Worm (Caenorhabditis elegans) whole organism, L4 larva: ENCODE measurements around the gene phyh-1.

Experiments used
- Y105C5A.15 ChIP-seq: fragments of 200-800 bp; sonication (Bioruptor generic); IDR thresholded peaks from 2 replicates; pipeline ENCODE4 v1.3.6; 2022; ENCODE audit warnings: missing genetic modification characterization, missing compliant biosample characterization
- Y48G9A.11 ChIP-seq: fragments of 200-800 bp; sonication (Bioruptor generic); IDR thresholded peaks from 2 replicates; pipeline ENCODE4 v1.3.6; 2022; ENCODE audit warnings: missing genetic modification reagents, missing genetic modification characterization, missing compliant biosample characterization
- Y5F2A.4 ChIP-seq: fragments of 200-800 bp; sonication (Bioruptor generic); optimal IDR thresholded peaks from 2 replicates; lab custom pipeline; 2018; ENCODE audit warnings: mild to moderate bottlenecking, missing genetic modification characterization, missing compliant biosample characterization
- ZK546.5 ChIP-seq, 2 experiments: sonication (generic microtip); optimal IDR thresholded peaks; 2 replicates each; lab custom pipeline; 2017; ENCODE audit warnings: missing biosample characterization in 2 of 2, missing genetic modification characterization in 2 of 2
- aha-1 ChIP-seq: fragments of 150-350 bp; peaks from one replicate; lab custom pipeline; 2014; ENCODE audit warnings: missing biosample characterization, missing genetic modification characterization
- ama-1 ChIP-seq: fragments of 150-350 bp; optimal IDR thresholded peaks from 2 replicates; lab custom pipeline; 2014; ENCODE audit warnings: inconsistent platforms, mixed read lengths
- attf-4 ChIP-seq: sonication (generic microtip); optimal IDR thresholded peaks from 3 replicates; lab custom pipeline; 2017; ENCODE audit warnings: missing biosample characterization, missing genetic modification characterization
- ceh-20 ChIP-seq: fragments of 200-800 bp; sonication (Bioruptor generic); IDR thresholded peaks from 2 replicates; pipeline ENCODE4 v1.3.6; 2022; ENCODE audit warnings: missing genetic modification reagents, missing genetic modification characterization, missing compliant biosample characterization
- ces-1 ChIP-seq: fragments of 150-350 bp; sonication (generic microtip); optimal IDR thresholded peaks from 4 replicates; lab custom pipeline; 2014; ENCODE audit warnings: missing biosample characterization, missing genetic modification reagents, missing genetic modification characterization
- cey-2 ChIP-seq: sonication (generic microtip); optimal IDR thresholded peaks from 3 replicates; lab custom pipeline; 2017; ENCODE audit warnings: missing genetic modification characterization, mild to moderate bottlenecking, missing compliant biosample characterization, antibody characterized with exemption, borderline replicate concordance; ENCODE audit not compliant: insufficient read depth
- daf-16 ChIP-seq, 3 experiments: sonication (generic microtip); optimal IDR thresholded peaks; 2 replicates each; lab custom pipeline; 2016 to 2017; ENCODE audit warnings: missing genetic modification characterization in 3 of 3, missing genetic modification reagents in 3 of 3, mild to moderate bottlenecking in 2 of 3, missing compliant biosample characterization in 2 of 3, missing biosample characterization in 1 of 3, moderate library complexity in 1 of 3
- daf-19 ChIP-seq: fragments of 200-800 bp; sonication (Bioruptor generic); conservative IDR thresholded peaks from 2 replicates; pipeline ENCODE4 v1.3.6; 2022; ENCODE audit warnings: missing genetic modification characterization, missing compliant biosample characterization
- dmd-6 ChIP-seq: fragments of 200-800 bp; sonication (Bioruptor generic); IDR thresholded peaks from 2 replicates; pipeline ENCODE4 v1.3.6; 2022; ENCODE audit warnings: missing genetic modification reagents, missing genetic modification characterization, missing compliant biosample characterization
- dpl-1 ChIP-seq: fragments of 150-350 bp; optimal IDR thresholded peaks from 2 replicates; lab custom pipeline; 2014; ENCODE audit warnings: missing biosample characterization, missing genetic modification reagents, missing genetic modification characterization
- hlh-11 ChIP-seq: fragments of 200-800 bp; sonication (Bioruptor generic); optimal IDR thresholded peaks from 2 replicates; lab custom pipeline; 2018; ENCODE audit warnings: mild to moderate bottlenecking, missing genetic modification characterization, missing compliant biosample characterization
- hmg-1.1 ChIP-seq: fragments of 200-800 bp; sonication (Bioruptor generic); IDR thresholded peaks from 2 replicates; pipeline ENCODE4 v1.3.6; 2022; ENCODE audit warnings: missing genetic modification reagents, missing genetic modification characterization, missing compliant biosample characterization
- jun-1 ChIP-seq: fragments of 150-350 bp; optimal IDR thresholded peaks from 2 replicates; lab custom pipeline; 2014; ENCODE audit warnings: missing biosample characterization, missing genetic modification reagents, missing genetic modification characterization
- lin-13 ChIP-seq: fragments of 150-350 bp; optimal IDR thresholded peaks from 2 replicates; lab custom pipeline; 2014; ENCODE audit warnings: missing biosample characterization, missing genetic modification reagents, missing genetic modification characterization
- lin-15B ChIP-seq: fragments of 150-350 bp; sonication (generic microtip); optimal IDR thresholded peaks from 3 replicates; lab custom pipeline; 2014; ENCODE audit warnings: missing biosample characterization, missing genetic modification characterization
- lir-3 ChIP-seq: sonication (generic microtip); optimal IDR thresholded peaks from 2 replicates; lab custom pipeline; 2016; ENCODE audit warnings: mild to moderate bottlenecking, missing genetic modification characterization, missing compliant biosample characterization
- mdl-1 ChIP-seq, 2 experiments: fragments of 150-350 bp in 1 of 2; sonication (generic microtip) in 1 of 2; optimal IDR thresholded peaks; 2 replicates each; lab custom pipeline; 2014 to 2017; ENCODE audit warnings: missing biosample characterization in 2 of 2, missing genetic modification characterization in 2 of 2
- mdt-29 ChIP-seq: fragments of 200-800 bp; sonication (Bioruptor generic); IDR thresholded peaks from 2 replicates; pipeline ENCODE4 v1.3.6; 2022; ENCODE audit warnings: missing genetic modification reagents, missing genetic modification characterization, missing compliant biosample characterization
- mep-1 ChIP-seq: fragments of 150-350 bp; sonication (generic microtip); optimal IDR thresholded peaks from 3 replicates; lab custom pipeline; 2014; ENCODE audit warnings: missing biosample characterization, missing genetic modification characterization
- mes-2 ChIP-seq: sonication (generic microtip); optimal IDR thresholded peaks from 2 replicates; lab custom pipeline; 2016; ENCODE audit warnings: missing genotype, mild to moderate bottlenecking, missing genetic modification characterization, missing compliant biosample characterization; ENCODE audit not compliant: poor library complexity, severe bottlenecking
- nhr-10 ChIP-seq: fragments of 150-350 bp; optimal IDR thresholded peaks from 2 replicates; lab custom pipeline; 2014; ENCODE audit warnings: missing biosample characterization, missing genetic modification characterization
- nhr-111 ChIP-seq: fragments of 200-800 bp; sonication (Bioruptor generic); optimal IDR thresholded peaks from 2 replicates; lab custom pipeline; 2018; ENCODE audit warnings: mild to moderate bottlenecking, missing genetic modification characterization, missing compliant biosample characterization
- nhr-25 ChIP-seq: sonication (generic microtip); optimal IDR thresholded peaks from 2 replicates; lab custom pipeline; 2017; ENCODE audit warnings: missing genetic modification characterization, mild to moderate bottlenecking, missing compliant biosample characterization, antibody characterized with exemption, moderate library complexity, borderline replicate concordance; ENCODE audit not compliant: insufficient read depth
- nhr-41 ChIP-seq: fragments of 200-800 bp; sonication (Bioruptor generic); IDR thresholded peaks from 2 replicates; pipeline ENCODE4 v1.3.6; 2022; ENCODE audit warnings: missing genetic modification reagents, missing genetic modification characterization, missing compliant biosample characterization
- nhr-77 ChIP-seq: fragments of 150-350 bp; optimal IDR thresholded peaks from 2 replicates; lab custom pipeline; 2014; ENCODE audit warnings: missing biosample characterization, missing genetic modification characterization
- php-3 ChIP-seq: fragments of 200-800 bp; sonication (Bioruptor generic); IDR thresholded peaks from 2 replicates; pipeline ENCODE4 v1.3.6; 2022; ENCODE audit warnings: missing genetic modification reagents, missing genetic modification characterization, missing compliant biosample characterization
- rbr-2 ChIP-seq: sonication (generic microtip); optimal IDR thresholded peaks from 2 replicates; lab custom pipeline; 2016; ENCODE audit warnings: missing genotype, missing genetic modification characterization, missing compliant biosample characterization
- set-16 ChIP-seq: fragments of 200-800 bp; sonication (Bioruptor generic); IDR thresholded peaks from 2 replicates; pipeline ENCODE4 v1.3.6; 2022; ENCODE audit warnings: missing genetic modification reagents, missing genetic modification characterization, missing compliant biosample characterization
- spr-3 ChIP-seq: fragments of 200-800 bp; sonication (Bioruptor generic); optimal IDR thresholded peaks from 2 replicates; lab custom pipeline; 2018; ENCODE audit warnings: mild to moderate bottlenecking, missing genetic modification characterization, missing compliant biosample characterization
- tag-97 ChIP-seq: fragments of 200-800 bp; sonication (Bioruptor generic); IDR thresholded peaks from 2 replicates; pipeline ENCODE4 v1.3.6; 2022; ENCODE audit warnings: missing genetic modification characterization, missing compliant biosample characterization
- vab-7 ChIP-seq: fragments of 200-800 bp; sonication (Bioruptor generic); IDR thresholded peaks from 2 replicates; pipeline ENCODE4 v1.3.6; 2022; ENCODE audit warnings: missing genetic modification reagents, missing genetic modification characterization, missing compliant biosample characterization
- zfp-2 ChIP-seq: sonication (generic microtip); optimal IDR thresholded peaks from 2 replicates; lab custom pipeline; 2016; ENCODE audit warnings: mild to moderate bottlenecking, missing genetic modification characterization, missing compliant biosample characterization
- zfp-3 ChIP-seq: fragments of 200-800 bp; sonication (Bioruptor generic); conservative IDR thresholded peaks from 2 replicates; pipeline ENCODE4 v1.3.6; 2022; ENCODE audit warnings: missing genetic modification reagents, missing genetic modification characterization, missing compliant biosample characterization
- ztf-11 ChIP-seq: fragments of 150-350 bp; optimal IDR thresholded peaks from 2 replicates; lab custom pipeline; 2014; ENCODE audit warnings: missing biosample characterization, missing genetic modification characterization
- ztf-7 ChIP-seq: fragments of 150-350 bp; optimal IDR thresholded peaks from 2 replicates; lab custom pipeline; 2014; ENCODE audit warnings: missing biosample characterization, missing genetic modification characterization

phyh-1 gene

ce11 chrIV:17268628-17269027, 9.4 kb upstream of the phyh-1 start (continued):
- TF ChIP-seq nhr-10 (tag; lab: Kevin White, UChicago) (no peak), hlh-11 (tag; lab: Kevin White, UChicago) (peak; percentile 47), attf-4 (tag; lab: Kevin White, UChicago) (no peak), nhr-77 (no peak), lin-13 (GFP tag; lab: Kevin White, UChicago) (peak; percentile 13), ces-1 (GFP tag; lab: Kevin White, UChicago) (no peak), ama-1 (peak; percentile 29), hmg-1.1 (GFP tag; lab: Robert Waterston, UW) (peak; percentile 72), set-16 (no peak), mes-2 (tag; lab: Kevin White, UChicago) (peak; percentile 58), dpl-1 (GFP tag; lab: Kevin White, UChicago) (peak; percentile 35), rbr-2 (tag; lab: Kevin White, UChicago) (no peak), lir-3 (no peak), mdl-1 (tag; optimal IDR thresholded peaks at IDR 0.05; lab: Kevin White, UChicago) (no peak), spr-3 (GFP tag; lab: Kevin White, UChicago) (no peak), mep-1 (tag; lab: Kevin White, UChicago) (peak; percentile 60), daf-16 (GFP tag; optimal IDR thresholded peaks at IDR 0.05; lab: Kevin White, UChicago) (no peak), daf-16 (tag; optimal IDR thresholded peaks at IDR 0.05; lab: Kevin White, UChicago) (peak; percentile 19), ceh-20 (GFP tag; lab: Robert Waterston, UW) (no peak), aha-1 (peak; percentile 97), lin-15B (no peak), ztf-11 (tag; lab: Kevin White, UChicago) (no peak), ztf-7 (tag; lab: Kevin White, UChicago) (no peak), dmd-6 (peak; percentile 32; the same call in 1 of the 2 replicates)

ce11 chrIV:17268069-17268468, 8.9 kb upstream of the phyh-1 start:
- TF ChIP-seq spr-3 (GFP tag; lab: Kevin White, UChicago) (no peak), mdt-29 (no peak), jun-1 (tag; lab: Kevin White, UChicago) (no peak), zfp-3 (GFP tag; lab: Robert Waterston, UW) (no peak), daf-19 (GFP tag; lab: Robert Waterston, UW) (no peak), Y5F2A.4 (GFP tag; lab: Kevin White, UChicago) (no peak), ZK546.5 (tag; optimal IDR thresholded peaks at IDR 0.05; lab: Kevin White, UChicago) (no peak), cey-2 (no peak), zfp-2 (no peak), Y105C5A.15 (GFP tag; lab: Robert Waterston, UW) (no peak), ztf-7 (tag; lab: Kevin White, UChicago) (no peak), tag-97 (GFP tag; lab: Robert Waterston, UW) (no peak), nhr-111 (GFP tag; lab: Kevin White, UChicago) (no peak), nhr-41 (GFP tag; lab: Robert Waterston, UW) (no peak), vab-7 (GFP tag; lab: Robert Waterston, UW) (no peak), php-3 (GFP tag; lab: Robert Waterston, UW) (no peak), nhr-25 (tag; lab: Kevin White, UChicago) (no peak), Y48G9A.11 (GFP tag; lab: Robert Waterston, UW) (no peak)
